Worm (Caenorhabditis elegans) whole organism, young adult: Measurements from ENCODE around the gene cni-1.

Experiments used
- ama-1 ChIP-seq, 3 experiments: fragments of 150-350 bp in 1 of 3; sonication (generic microtip) in 2 of 3; optimal IDR thresholded peaks; 2 replicates each; lab custom pipeline; 2014 to 2018; ENCODE audit warnings: missing biosample characterization in 2 of 3, missing genetic modification characterization in 2 of 3, missing genetic modification reagents in 2 of 3
- attf-5 ChIP-seq: fragments of 200-800 bp; sonication (Bioruptor generic); optimal IDR thresholded peaks from 2 replicates; lab custom pipeline; 2018; ENCODE audit warnings: mild to moderate bottlenecking, missing genetic modification characterization, missing compliant biosample characterization
- hrde-1 ChIP-seq: sonication (generic microtip); optimal IDR thresholded peaks from 2 replicates; lab custom pipeline; 2016; ENCODE audit warnings: missing genetic modification characterization, mild to moderate bottlenecking, missing compliant biosample characterization, moderate library complexity, missing genotype, missing genetic modification reagents, borderline replicate concordance
- repo-1 ChIP-seq: sonication (generic microtip); optimal IDR thresholded peaks from 2 replicates; lab custom pipeline; 2017; ENCODE audit warnings: mild to moderate bottlenecking, missing genetic modification characterization, missing compliant biosample characterization
- unc-62 ChIP-seq: fragments of 150-350 bp; optimal IDR thresholded peaks from 2 replicates; lab custom pipeline; 2014; ENCODE audit warnings: missing biosample characterization, missing genetic modification reagents, missing genetic modification characterization
- zfh-2 ChIP-seq: fragments of 200-800 bp; sonication (Bioruptor generic); conservative IDR thresholded peaks from 2 replicates; pipeline ENCODE4 v1.3.6; 2022; ENCODE audit warnings: missing genetic modification reagents, missing genetic modification characterization, missing compliant biosample characterization

- TF ChIP-seq repo-1 (tag; lab: Kevin White, UChicago) (no peak), attf-5 (no peak), unc-62 (GFP tag; lab: Kevin White, UChicago) (no peak), zfh-2 (GFP tag; lab: Robert Waterston, UW) (no peak), hrde-1 (tag; lab: Kevin White, UChicago) (no peak), ama-1 (optimal IDR thresholded peaks at IDR 0.05; lab: Kevin White, UChicago) (no peak), ama-1 (GFP tag; optimal IDR thresholded peaks at IDR 0.05; lab: Kevin White, UChicago) (no peak)
These were observed 5.3 kb downstream of the cni-1 start, which contains the start of gene sri-6 for ce11 chrV:13185384-13185783.
